Fruit fly (Drosophila melanogaster): ENCODE measurements around the gene CG2182.

CG2182 gene

DNA sequence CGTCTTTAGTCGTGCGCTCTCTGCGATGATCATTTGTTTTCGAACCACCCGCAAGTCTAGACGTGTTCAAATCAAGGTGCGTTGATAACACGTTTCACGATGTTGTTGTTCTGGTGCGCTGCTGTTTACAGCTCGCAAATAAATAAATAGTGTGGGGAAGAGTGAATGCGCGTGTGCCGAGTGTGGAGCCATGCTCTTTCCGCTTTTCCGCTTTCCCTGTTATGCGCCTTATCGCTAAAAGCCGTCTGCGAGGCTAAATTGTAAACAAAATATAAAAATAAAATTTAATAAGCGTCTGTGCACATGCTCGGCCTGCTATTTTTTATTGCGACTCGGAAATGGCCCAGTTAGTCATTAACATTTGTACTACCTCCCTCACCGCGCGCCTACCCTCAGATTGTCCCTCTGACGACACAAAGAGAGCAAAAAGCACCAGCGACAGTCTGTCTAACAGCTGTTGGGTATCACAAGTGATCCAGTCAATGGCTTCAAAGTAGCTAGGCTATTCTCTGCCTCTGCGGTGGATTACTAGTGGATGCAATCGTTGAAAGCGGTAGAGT, 13.0 kb upstream of the CG2182 start:
- peak; percentile 62 for TF ChIP-seq CG17801 (GFP tag; optimal IDR thresholded peaks at IDR 0.05; ENCODE audit: partially characterized antibody)

DNA sequence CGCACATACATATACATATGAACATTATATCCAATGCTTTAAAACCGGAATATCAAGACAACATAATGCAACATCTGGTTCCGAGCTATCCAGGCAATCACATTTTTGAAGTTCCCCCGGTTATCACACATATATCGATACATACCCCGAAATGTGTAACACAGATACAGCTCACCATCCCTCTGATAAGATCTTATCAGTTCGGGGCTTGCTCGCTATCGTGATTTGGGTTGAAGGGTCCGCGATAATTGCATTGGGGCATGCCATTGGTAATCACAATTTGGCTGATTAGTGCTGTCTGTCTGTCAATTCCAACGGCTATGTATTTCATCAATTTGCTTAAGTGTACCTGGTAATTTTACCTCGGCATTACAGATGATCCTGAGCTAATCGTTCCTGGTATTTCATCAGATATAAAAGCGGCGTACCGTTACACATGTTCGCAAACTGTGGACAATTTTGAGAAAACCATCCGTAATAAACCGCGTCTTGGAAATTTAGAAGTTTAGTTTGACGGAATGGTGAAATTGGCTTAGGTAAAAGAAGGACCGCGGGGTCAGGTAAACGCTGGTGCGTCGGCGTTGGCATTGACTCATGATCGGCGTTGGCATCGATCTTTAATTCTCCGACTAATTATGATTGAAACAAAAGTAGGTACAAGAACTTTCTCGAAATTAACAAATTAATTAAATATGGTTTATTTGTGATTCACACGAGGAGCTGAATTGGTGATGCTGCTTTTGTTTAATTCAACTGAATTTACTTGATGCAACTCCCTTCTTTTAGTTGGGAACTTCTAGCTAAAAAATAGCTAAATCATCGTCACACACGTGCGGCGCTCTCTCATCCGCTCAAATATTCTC, 12.3 kb upstream of the CG2182 start:
- no peak for TF ChIP-seq CG17801 (GFP tag; optimal IDR thresholded peaks at IDR 0.05; ENCODE audit: partially characterized antibody)

- no peak for TF ChIP-seq CG17801 (GFP tag; optimal IDR thresholded peaks at IDR 0.05; ENCODE audit: partially characterized antibody)
Measured at dm6 chr3R:5671265-5671663, 11.6 kb upstream of the CG2182 start.

dm6 chr3R:5670660-5671264, 11.1 kb upstream of the CG2182 start:
- TF ChIP-seq CG17801 (GFP tag; optimal IDR thresholded peaks at IDR 0.05; ENCODE audit: partially characterized antibody) = peak; percentile 30

- no peak for TF ChIP-seq CG17801 (GFP tag; optimal IDR thresholded peaks at IDR 0.05; ENCODE audit: partially characterized antibody)
Measured at dm6 chr3R:5669740-5670659, 10.3 kb upstream of the CG2182 start.

- peak; percentile 88 for TF ChIP-seq CG17801 (GFP tag; optimal IDR thresholded peaks at IDR 0.05; ENCODE audit: partially characterized antibody)
Measured at dm6 chr3R:5668928-5669739, 9.4 kb upstream of the CG2182 start, which contains the start of the genes Xe7 and Atg17. Gene Xe7 (minus strand): TSS chr3R:5669334. Gene Atg17 (plus strand): TSS chr3R:5669713.

- no peak for TF ChIP-seq CG17801 (GFP tag; optimal IDR thresholded peaks at IDR 0.05; ENCODE audit: partially characterized antibody)
Measured at dm6 chr3R:5660198-5660893, 634 bp upstream of the CG2182 start, which contains the start of gene Wdr33. Gene Wdr33 (plus strand): TSS chr3R:5660635.

DNA sequence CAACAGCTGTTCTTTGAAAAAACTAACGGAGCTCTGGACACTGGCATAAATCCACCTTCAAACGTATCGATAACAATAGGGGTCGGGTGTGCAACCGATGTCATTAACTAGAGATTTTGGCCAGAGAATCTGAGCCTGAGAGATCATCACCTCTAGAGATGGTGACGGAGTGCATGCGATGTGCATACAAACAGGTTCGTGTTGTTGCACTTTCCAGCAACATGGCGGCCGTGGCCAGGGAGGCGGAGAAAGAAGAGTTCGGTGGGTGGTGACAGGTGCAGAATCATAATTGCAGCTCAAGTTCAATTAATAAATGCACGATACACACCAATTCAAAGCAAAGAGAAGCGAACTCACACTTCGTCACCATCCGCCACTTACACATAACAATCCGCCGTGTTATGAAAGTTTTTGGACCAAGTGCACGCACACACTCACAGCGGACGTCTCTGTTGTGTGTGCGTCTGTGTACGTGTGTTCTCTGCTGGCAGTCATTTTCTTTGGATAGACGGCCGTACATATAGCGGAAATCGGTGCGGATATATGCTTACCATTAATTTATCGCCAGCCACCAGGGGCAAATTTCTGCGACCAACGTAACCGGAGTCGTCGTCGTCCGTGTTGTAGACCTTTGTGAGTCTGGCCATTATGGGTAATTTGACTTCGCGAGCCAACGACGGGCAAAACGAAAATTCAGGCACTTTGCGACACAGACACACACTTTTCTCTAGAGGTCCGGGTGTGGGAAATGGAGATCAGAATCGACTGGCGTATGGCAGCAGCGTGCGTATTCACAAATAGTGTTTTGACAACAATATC, 519 bp downstream of the CG2182 start:
- no peak for TF ChIP-seq CG17801 (GFP tag; optimal IDR thresholded peaks at IDR 0.05; ENCODE audit: partially characterized antibody)

DNA sequence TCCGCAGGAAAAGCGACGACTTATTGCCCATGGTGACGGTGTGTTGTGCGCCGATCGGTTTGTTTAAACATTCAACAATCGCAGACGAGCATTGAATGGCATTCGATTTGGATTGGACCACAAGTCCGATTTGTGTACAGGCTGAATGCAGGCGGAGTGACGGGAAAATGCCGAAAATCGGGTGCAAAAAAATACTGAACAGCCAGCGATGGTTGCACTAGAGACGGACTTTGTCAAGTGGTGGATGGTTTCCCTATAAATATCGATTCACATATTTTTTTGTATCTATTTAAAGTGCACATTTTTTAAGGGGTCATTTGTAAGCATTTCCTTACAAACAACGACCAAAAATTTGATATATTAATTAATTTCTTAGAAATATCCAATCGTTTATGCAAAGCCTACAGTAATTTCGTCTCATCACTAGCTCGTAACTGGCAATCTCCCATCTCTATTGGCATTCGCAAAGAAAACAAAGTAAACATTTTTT, 5.0 kb downstream of the CG2182 start, which contains the start of the genes elm and MED27:
Gene elm, minus strand, starts transcription at position 170 of the 490 bp plus-strand sequence.
Gene MED27, plus strand, starts transcription at position 448 of the 490 bp plus-strand sequence.
- TF ChIP-seq CG17801 (GFP tag; optimal IDR thresholded peaks at IDR 0.05; ENCODE audit: partially characterized antibody) = peak; percentile 93

dm6 chr3R:5653887-5654286, 5.8 kb downstream of the CG2182 start:
- TF ChIP-seq CG17801 (GFP tag; optimal IDR thresholded peaks at IDR 0.05; ENCODE audit: partially characterized antibody) = no peak

DNA sequence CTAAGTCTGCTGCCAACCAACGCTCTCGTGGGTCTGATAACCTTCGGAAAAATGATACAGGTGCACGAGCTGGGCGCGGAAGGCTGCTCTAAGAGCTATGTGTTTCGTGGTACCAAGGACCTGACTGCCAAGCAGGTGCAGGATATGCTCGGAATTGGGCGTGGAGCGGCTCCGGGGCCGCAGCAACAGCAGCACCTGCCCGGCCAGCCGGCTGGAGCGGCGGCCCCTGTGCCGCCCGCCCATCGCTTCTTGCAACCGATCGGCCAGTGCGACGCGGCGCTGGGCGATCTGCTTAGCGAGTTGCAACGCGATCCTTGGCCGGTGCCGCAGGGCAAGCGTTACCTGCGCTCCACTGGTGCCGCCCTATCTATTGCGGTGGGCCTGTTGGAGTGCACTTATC, 9.8 kb downstream of the CG2182 start:
- no peak for TF ChIP-seq CG17801 (GFP tag; optimal IDR thresholded peaks at IDR 0.05; ENCODE audit: partially characterized antibody)
